Worm (Caenorhabditis elegans): ENCODE measurements around the gene M7.7.

ce11 chrIV:11082153-11082552, 7.5 kb upstream of the M7.7 start, which contains the start of gene let-70:
- TF ChIP-seq zim-3 (tag; optimal IDR thresholded peaks at IDR 0.05) (no peak), madf-6 (GFP tag; IDR thresholded peaks at IDR 0.05) (no peak), unc-62 (GFP tag; optimal IDR thresholded peaks at IDR 0.05) (no peak), snpc-4 (GFP tag; optimal IDR thresholded peaks at IDR 0.05) (no peak), snpc-4 (tag; optimal IDR thresholded peaks at IDR 0.05) (no peak), mes-4 (tag; optimal IDR thresholded peaks at IDR 0.05) (no peak), lag-1 (GFP tag; IDR thresholded peaks at IDR 0.05) (no peak), pha-4 (tag; optimal IDR thresholded peaks at IDR 0.05) (no peak), mxl-1 (tag; optimal IDR thresholded peaks at IDR 0.05) (no peak), egrh-3 (GFP tag; IDR thresholded peaks at IDR 0.05) (no peak)

Data from whole organism, young adult.